Worm (Caenorhabditis elegans) whole organism, late embryonic: ENCODE results near the gene flp-3.

ENCODE experiments used
- fkh-10 ChIP-seq: fragments of 150-350 bp; optimal IDR thresholded peaks from 2 replicates; lab custom pipeline; 2014; ENCODE audit warnings: missing biosample characterization, missing genetic modification reagents, missing genetic modification characterization
- hlh-30 ChIP-seq: sonication (generic microtip); optimal IDR thresholded peaks from 2 replicates; lab custom pipeline; 2017; ENCODE audit warnings: antibody characterized with exemption, missing genetic modification characterization, missing compliant biosample characterization; ENCODE audit not compliant: insufficient read depth
- lim-6 ChIP-seq: sonication (generic microtip); optimal IDR thresholded peaks from 2 replicates; lab custom pipeline; 2016; ENCODE audit warnings: missing genetic modification characterization, missing compliant biosample characterization
- odd-2 ChIP-seq: sonication (generic microtip); optimal IDR thresholded peaks from 2 replicates; lab custom pipeline; 2017; ENCODE audit warnings: antibody characterized with exemption, mild to moderate bottlenecking, missing genetic modification characterization, missing compliant biosample characterization

ce11 chrX:10079230-10079629, 13.5 kb downstream of the flp-3 start:
- TF ChIP-seq odd-2 = no peak
- no peak for TF ChIP-seq lim-6 (tag; lab: Kevin White, UChicago)
- no peak for TF ChIP-seq hlh-30
- no peak for TF ChIP-seq fkh-10 (GFP tag; lab: Kevin White, UChicago)
